Fruit fly (Drosophila melanogaster) whole organism, embryonic: ENCODE data around the gene MED19.

ENCODE experiments used
- BEAF-32 ChIP-seq: fragments of 200-800 bp; sonication (Bioruptor generic); optimal IDR thresholded peaks from 3 replicates; lab custom pipeline; 2017; ENCODE audit warnings: missing biosample characterization, missing genetic modification characterization, mild to moderate bottlenecking, moderate library complexity, missing genetic modification reagents
- CG1024 ChIP-seq: fragments of 200-800 bp; sonication (Bioruptor generic); IDR thresholded peaks from 2 replicates; pipeline ENCODE4 v1.3.6; 2022; ENCODE audit warnings: missing biosample characterization, missing genetic modification characterization
- CG10462 ChIP-seq: fragments of 200-800 bp; sonication (Bioruptor generic); optimal IDR thresholded peaks from 2 replicates; lab custom pipeline; 2016; ENCODE audit warnings: missing biosample characterization, missing genetic modification characterization
- CG11456 ChIP-seq: fragments of 200-800 bp; sonication (Bioruptor generic); IDR thresholded peaks from 3 replicates; pipeline ENCODE4 v1.3.6; 2022; ENCODE audit warnings: missing biosample characterization, missing genetic modification characterization
- CG13296 ChIP-seq: fragments of 200-800 bp; sonication (Bioruptor generic); optimal IDR thresholded peaks from 3 replicates; lab custom pipeline; 2018; ENCODE audit warnings: missing biosample characterization, mild to moderate bottlenecking, missing genetic modification characterization
- CG13624 ChIP-seq: fragments of 200-800 bp; sonication (Bioruptor generic); optimal IDR thresholded peaks from 2 replicates; lab custom pipeline; 2016; ENCODE audit warnings: missing biosample characterization, missing genetic modification characterization
- CG15479 ChIP-seq: fragments of 200-800 bp; sonication (Bioruptor generic); optimal IDR thresholded peaks from 3 replicates; lab custom pipeline; 2019; ENCODE audit warnings: missing biosample characterization, mild to moderate bottlenecking, missing genetic modification characterization, moderate library complexity
- CG16813 ChIP-seq: fragments of 200-800 bp; sonication (Bioruptor generic); IDR thresholded peaks from 3 replicates; pipeline ENCODE4 v1.3.6; 2022; ENCODE audit warnings: missing biosample characterization, missing genetic modification characterization; ENCODE audit not compliant: partially characterized antibody
- CG17361 ChIP-seq: fragments of 200-800 bp; sonication (Bioruptor generic); IDR thresholded peaks from 3 replicates; pipeline ENCODE4 v1.3.6; 2022; ENCODE audit warnings: missing biosample characterization, missing genetic modification characterization
- CG2120 ChIP-seq: fragments of 200-800 bp; sonication (Bioruptor generic); optimal IDR thresholded peaks from 3 replicates; lab custom pipeline; 2016; ENCODE audit warnings: missing biosample characterization, missing genetic modification characterization
- CG2875 ChIP-seq: fragments of 200-800 bp; sonication (Bioruptor generic); optimal IDR thresholded peaks from 2 replicates; lab custom pipeline; 2017; ENCODE audit warnings: missing biosample characterization, mild to moderate bottlenecking, missing genetic modification characterization, missing genetic modification reagents
- CG32772 ChIP-seq: fragments of 200-800 bp; sonication (Bioruptor generic); IDR thresholded peaks from 2 replicates; pipeline ENCODE4 v1.3.6; 2022; ENCODE audit warnings: missing biosample characterization, missing genetic modification characterization
- CG3281 ChIP-seq: fragments of 200-800 bp; sonication (Bioruptor generic); optimal IDR thresholded peaks from 3 replicates; lab custom pipeline; 2017; ENCODE audit warnings: missing biosample characterization, mild to moderate bottlenecking, missing genetic modification characterization
- CG4328 ChIP-seq: fragments of 200-800 bp; sonication (Bioruptor generic); optimal IDR thresholded peaks from 3 replicates; lab custom pipeline; 2017; ENCODE audit warnings: missing biosample characterization, missing genetic modification reagents, missing genetic modification characterization
- CG6175 ChIP-seq: fragments of 200-800 bp; sonication (Bioruptor generic); IDR thresholded peaks from 3 replicates; pipeline ENCODE4 v1.3.6; 2022; ENCODE audit warnings: missing biosample characterization, missing genetic modification characterization
- CG9932 ChIP-seq: fragments of 200-800 bp; sonication (Bioruptor generic); IDR thresholded peaks from 2 replicates; pipeline ENCODE4 v1.3.6; 2022; ENCODE audit warnings: missing biosample characterization, missing genetic modification characterization
- CrebB ChIP-seq: fragments of 200-800 bp; sonication (Bioruptor generic); optimal IDR thresholded peaks from 3 replicates; lab custom pipeline; 2018; ENCODE audit warnings: missing biosample characterization, mild to moderate bottlenecking, missing genetic modification characterization
- Dbx ChIP-seq: fragments of 200-800 bp; sonication (Bioruptor generic); IDR thresholded peaks from 3 replicates; pipeline ENCODE4 v1.3.6; 2022; ENCODE audit warnings: missing biosample characterization, missing genetic modification characterization
- Deaf1 ChIP-seq: fragments of 200-800 bp; optimal IDR thresholded peaks from 3 replicates; lab custom pipeline; 2019; ENCODE audit warnings: missing biosample characterization, mild to moderate bottlenecking, missing genetic modification characterization, moderate library complexity
- E2f1 ChIP-seq: fragments of 200-800 bp; sonication (Bioruptor generic); IDR thresholded peaks from 2 replicates; pipeline ENCODE4 v1.3.6; 2022; ENCODE audit warnings: missing biosample characterization, missing genetic modification characterization
- ERR ChIP-seq: fragments of 200-800 bp; sonication (Bioruptor generic); optimal IDR thresholded peaks from 2 replicates; lab custom pipeline; 2016; ENCODE audit warnings: missing biosample characterization, missing genetic modification characterization
- Fer3 ChIP-seq: fragments of 200-800 bp; sonication (Bioruptor generic); optimal IDR thresholded peaks from 2 replicates; lab custom pipeline; 2018; ENCODE audit warnings: missing biosample characterization, mild to moderate bottlenecking, missing genetic modification characterization, moderate library complexity
- H15 ChIP-seq: fragments of 200-800 bp; sonication (Bioruptor generic); IDR thresholded peaks from 3 replicates; pipeline ENCODE4 v1.3.6; 2022; ENCODE audit warnings: missing biosample characterization, missing genetic modification characterization
- Lpt ChIP-seq: fragments of >200 bp; optimal IDR thresholded peaks from 2 replicates; lab custom pipeline; 2018; ENCODE audit warnings: missing biosample characterization, missing genetic modification characterization
- MBD-R2 ChIP-seq: fragments of 200-800 bp; sonication (Bioruptor generic); IDR thresholded peaks from 2 replicates; pipeline ENCODE4 v1.3.6; 2022; ENCODE audit warnings: missing biosample characterization, missing genetic modification characterization
- Nf-YB ChIP-seq: fragments of 200-800 bp; sonication (Bioruptor generic); optimal IDR thresholded peaks from 3 replicates; lab custom pipeline; 2019; ENCODE audit warnings: missing biosample characterization, mild to moderate bottlenecking, missing genetic modification characterization, moderate library complexity
- Oaz ChIP-seq: fragments of 200-800 bp; sonication (Bioruptor generic); IDR thresholded peaks from 2 replicates; pipeline ENCODE4 v1.3.6; 2022; ENCODE audit warnings: missing biosample characterization, missing genetic modification characterization
- Scr ChIP-seq: fragments of 200-800 bp; sonication (Bioruptor generic); IDR thresholded peaks from 2 replicates; pipeline ENCODE4 v1.3.6; 2022; ENCODE audit warnings: missing biosample characterization, missing genetic modification characterization; ENCODE audit not compliant: partially characterized antibody
- Sox102F ChIP-seq: fragments of 200-800 bp; sonication (Bioruptor generic); optimal IDR thresholded peaks from 2 replicates; lab custom pipeline; 2018; ENCODE audit warnings: missing biosample characterization, mild to moderate bottlenecking, missing genetic modification characterization, moderate library complexity
- bbx ChIP-seq: fragments of 200-800 bp; sonication (Bioruptor generic); IDR thresholded peaks from 2 replicates; pipeline ENCODE4 v1.3.6; 2022; ENCODE audit warnings: missing biosample characterization, missing genetic modification characterization; ENCODE audit not compliant: partially characterized antibody
- caup ChIP-seq: fragments of 200-800 bp; sonication (Bioruptor generic); optimal IDR thresholded peaks from 3 replicates; lab custom pipeline; 2017; ENCODE audit warnings: missing biosample characterization, mild to moderate bottlenecking, missing genetic modification characterization, moderate library complexity; ENCODE audit not compliant: severe bottlenecking
- chinmo ChIP-seq: fragments of 200-800 bp; sonication (Bioruptor generic); IDR thresholded peaks from 4 replicates; pipeline ENCODE4 v1.3.6; 2022; ENCODE audit warnings: missing biosample characterization, missing genetic modification characterization; ENCODE audit not compliant: partially characterized antibody
- crc ChIP-seq: fragments of 200-800 bp; sonication (Bioruptor generic); optimal IDR thresholded peaks from 2 replicates; lab custom pipeline; 2016; ENCODE audit warnings: missing biosample characterization, missing genetic modification characterization
- dan ChIP-seq: fragments of 200-800 bp; sonication (Bioruptor generic); IDR thresholded peaks from 2 replicates; pipeline ENCODE4 v1.3.6; 2022; ENCODE audit warnings: missing biosample characterization, missing genetic modification characterization
- emc ChIP-seq: fragments of 200-800 bp; sonication (Bioruptor generic); optimal IDR thresholded peaks from 2 replicates; lab custom pipeline; 2016; ENCODE audit warnings: missing biosample characterization, missing genetic modification characterization
- hbn ChIP-seq: fragments of 200-800 bp; sonication (Bioruptor generic); IDR thresholded peaks from 2 replicates; pipeline ENCODE4 v1.3.6; 2022; ENCODE audit warnings: missing biosample characterization, missing genetic modification characterization; ENCODE audit not compliant: partially characterized antibody
- her ChIP-seq: fragments of 200-800 bp; sonication (Bioruptor generic); optimal IDR thresholded peaks from 2 replicates; lab custom pipeline; 2016; ENCODE audit warnings: missing biosample characterization, missing genetic modification characterization
- knrl ChIP-seq: fragments of 200-800 bp; sonication (Bioruptor generic); IDR thresholded peaks from 3 replicates; pipeline ENCODE4 v1.3.6; 2022; ENCODE audit warnings: missing biosample characterization, missing genetic modification characterization; ENCODE audit not compliant: partially characterized antibody
- odd ChIP-seq: fragments of 200-800 bp; sonication (Bioruptor generic); optimal IDR thresholded peaks from 2 replicates; lab custom pipeline; 2017; ENCODE audit warnings: missing biosample characterization, mild to moderate bottlenecking, missing genetic modification characterization
- otp ChIP-seq: fragments of 200-800 bp; sonication (Bioruptor generic); IDR thresholded peaks from 3 replicates; pipeline ENCODE4, ENCODE4 v1.3.6; 2022; ENCODE audit warnings: missing biosample characterization, missing genetic modification characterization
- pho ChIP-seq: fragments of 200-800 bp; sonication (Bioruptor generic); optimal IDR thresholded peaks from 2 replicates; lab custom pipeline; 2016; ENCODE audit warnings: missing biosample characterization, missing genetic modification characterization
- prd ChIP-seq, 3 experiments: fragments of >200 bp in 2 of 3; fragments of 200-800 bp in 1 of 3; sonication (Bioruptor generic) in 1 of 3; optimal IDR thresholded peaks in 2 of 3; IDR thresholded peaks in 1 of 3; 2 replicates in 2 of 3; 3 replicates in 1 of 3; pipeline versions ENCODE4 v1.3.6 to Lab custom; 2017 to 2022; ENCODE audit warnings: missing biosample characterization in 1 of 3, missing genetic modification characterization in 1 of 3
- pros ChIP-seq: fragments of 200-800 bp; sonication (Bioruptor generic); optimal IDR thresholded peaks from 3 replicates; lab custom pipeline; 2019; ENCODE audit warnings: missing biosample characterization, mild to moderate bottlenecking, missing genetic modification characterization, moderate library complexity
- rib ChIP-seq: fragments of 200-800 bp; sonication (Bioruptor generic); IDR thresholded peaks from 2 replicates; pipeline ENCODE4 v1.3.6; 2022; ENCODE audit warnings: missing biosample characterization, missing genetic modification characterization
- row ChIP-seq: fragments of 200-800 bp; sonication (Bioruptor generic); IDR thresholded peaks from 3 replicates; pipeline ENCODE4 v1.3.6; 2022; ENCODE audit warnings: missing biosample characterization, missing genetic modification characterization
- shn ChIP-seq: fragments of 200-800 bp; sonication (Bioruptor generic); optimal IDR thresholded peaks from 3 replicates; lab custom pipeline; 2016; ENCODE audit warnings: missing biosample characterization, missing genetic modification characterization
- sqz ChIP-seq: fragments of 200-800 bp; sonication (Bioruptor generic); optimal IDR thresholded peaks from 3 replicates; lab custom pipeline; 2018; ENCODE audit warnings: missing biosample characterization, mild to moderate bottlenecking, missing genetic modification characterization
- sug ChIP-seq: fragments of 200-800 bp; optimal IDR thresholded peaks from 2 replicates; lab custom pipeline; 2019; ENCODE audit warnings: missing biosample characterization, mild to moderate bottlenecking, missing genetic modification characterization, moderate library complexity
- zfh2 ChIP-seq: fragments of 200-800 bp; sonication (Bioruptor generic); optimal IDR thresholded peaks from 2 replicates; lab custom pipeline; 2016; ENCODE audit warnings: missing biosample characterization, missing genetic modification characterization

Gene MED19

dm6 chr3L:17841085-17841606 lies 5.2 kb downstream of the MED19 start, which contains the start of gene CG5577 (continued):
- no peak for TF ChIP-seq Sox102F (GFP tag; lab: Kevin White, UChicago)
- peak; percentile 74 for TF ChIP-seq row (GFP tag; lab: Robert Waterston, UW)
- no peak for TF ChIP-seq emc
- TF ChIP-seq Dbx (GFP tag; lab: Robert Waterston, UW): peak; percentile 62; the same call in 1 of the 3 replicates
- peak; percentile 68 for TF ChIP-seq Scr
- peak; percentile 15 for TF ChIP-seq Fer3 (tag; lab: Kevin White, UChicago)
- TF ChIP-seq Deaf1 (tag; lab: Kevin White, UChicago): peak; percentile 78
- TF ChIP-seq sug (tag; lab: Kevin White, UChicago): peak; percentile 74
- TF ChIP-seq rib (GFP tag; lab: Robert Waterston, UW): peak; percentile 59; the same call in 1 of the 2 replicates
- TF ChIP-seq CG13624: peak; percentile 27
- TF ChIP-seq crc (GFP tag; lab: Kevin White, UChicago): no peak
- TF ChIP-seq CG4328 (GFP tag; lab: Kevin White, UChicago): no peak
- TF ChIP-seq CG1024 (GFP tag; lab: Robert Waterston, UW): no peak
- peak; percentile 56 for TF ChIP-seq CG2120 (GFP tag; lab: Kevin White, UChicago)
- no peak for TF ChIP-seq CG15479
- peak; percentile 50 for TF ChIP-seq caup (GFP tag; lab: Kevin White, UChicago)
- peak; percentile 15; the same call in 1 of the 2 replicates for TF ChIP-seq MBD-R2
- TF ChIP-seq CG13296 (GFP tag; lab: Kevin White, UChicago): peak; percentile 55
- TF ChIP-seq CG10462 (GFP tag; lab: Kevin White, UChicago): no peak
- no peak for TF ChIP-seq E2f1 (GFP tag; lab: Robert Waterston, UW)
- peak; percentile 9 for TF ChIP-seq zfh2 (GFP tag; lab: Kevin White, UChicago)
- no peak for TF ChIP-seq CrebB (tag; lab: Kevin White, UChicago)
- no peak for TF ChIP-seq CG16813 (GFP tag; lab: Robert Waterston, UW)
- TF ChIP-seq knrl: peak; percentile 56; the same call in 2 of the 3 replicates
- 0 out of 3 replicates have a peak, but pooled peaks have one; percentile 21 for TF ChIP-seq CG11456
- peak; percentile 16 for TF ChIP-seq shn (GFP tag; lab: Kevin White, UChicago)
- no peak for TF ChIP-seq dan (GFP tag; lab: Robert Waterston, UW)
- peak; percentile 52; the same call in 1 of the 2 replicates for TF ChIP-seq bbx (GFP tag; lab: Robert Waterston, UW)
- TF ChIP-seq pho (GFP tag; lab: Kevin White, UChicago): peak; percentile 11
- peak; percentile 97 for TF ChIP-seq CG6175 (GFP tag; lab: Robert Waterston, UW)
- no peak for TF ChIP-seq prd (optimal IDR thresholded peaks at IDR 0.05; lab: Kevin White, UChicago)
- TF ChIP-seq prd (GFP tag; IDR thresholded peaks at IDR 0.05; lab: Robert Waterston, UW): 0 out of 3 replicates have a peak, but pooled peaks have one; percentile 35
- TF ChIP-seq Oaz (GFP tag; lab: Robert Waterston, UW): no peak
- TF ChIP-seq CG3281 (GFP tag; lab: Kevin White, UChicago): peak; percentile 12
- TF ChIP-seq her: peak; percentile 12
- TF ChIP-seq hbn (GFP tag; lab: Robert Waterston, UW): peak; percentile 40; the same call in 1 of the 2 replicates
- no peak for TF ChIP-seq CG2875 (GFP tag; lab: Kevin White, UChicago)
- TF ChIP-seq odd: peak; percentile 10
- TF ChIP-seq sqz (GFP tag; lab: Kevin White, UChicago): no peak
- TF ChIP-seq chinmo: peak; percentile 86; the same call in 3 of the 4 replicates
- peak; percentile 60 for TF ChIP-seq BEAF-32 (GFP tag; lab: Kevin White, UChicago)
- 0 out of 3 replicates have a peak, but pooled peaks have one; percentile 27 for TF ChIP-seq otp (GFP tag; lab: Robert Waterston, UW)
- TF ChIP-seq CG32772: no peak
- TF ChIP-seq ERR (GFP tag; lab: Kevin White, UChicago): peak; percentile 31
- peak; percentile 38 for TF ChIP-seq pros
- no peak for TF ChIP-seq CG17361 (GFP tag; lab: Robert Waterston, UW)
- TF ChIP-seq Nf-YB (GFP tag; lab: Kevin White, UChicago): peak; percentile 87
- TF ChIP-seq H15 (GFP tag; lab: Robert Waterston, UW): no peak
- no peak for TF ChIP-seq Lpt
- TF ChIP-seq CG9932 (GFP tag; lab: Robert Waterston, UW): peak; percentile 51; the same call in 1 of the 2 replicates
